Worm (Caenorhabditis elegans) whole organism, L3 larva: Measurements from ENCODE around the gene ech-3.

ENCODE experiments used
- R02D3.7 ChIP-seq: fragments of 150-350 bp; optimal IDR thresholded peaks from 2 replicates; lab custom pipeline; 2014; ENCODE audit warnings: missing biosample characterization, missing genetic modification characterization
- ZK546.5 ChIP-seq: sonication (generic microtip); optimal IDR thresholded peaks from 2 replicates; lab custom pipeline; 2017; ENCODE audit warnings: missing biosample characterization, missing genetic modification characterization
- aly-2 ChIP-seq: fragments of 150-350 bp; optimal IDR thresholded peaks from 2 replicates; lab custom pipeline; 2014; ENCODE audit warnings: missing biosample characterization, missing genetic modification characterization
- ceh-16 ChIP-seq: sonication (generic microtip); optimal IDR thresholded peaks from 2 replicates; lab custom pipeline; 2017; ENCODE audit warnings: missing biosample characterization, missing genetic modification characterization
- ceh-28 ChIP-seq: fragments of 150-350 bp; optimal IDR thresholded peaks from 2 replicates; lab custom pipeline; 2014; ENCODE audit warnings: missing biosample characterization, missing genetic modification reagents, missing genetic modification characterization
- ceh-82 ChIP-seq: fragments of 150-350 bp; optimal IDR thresholded peaks from 2 replicates; lab custom pipeline; 2014; ENCODE audit warnings: missing biosample characterization, missing genetic modification characterization
- ceh-9 ChIP-seq: sonication (generic microtip); optimal IDR thresholded peaks from 2 replicates; lab custom pipeline; 2018; ENCODE audit warnings: missing biosample characterization, missing genetic modification characterization
- daf-12 ChIP-seq: fragments of 150-350 bp; optimal IDR thresholded peaks from 2 replicates; lab custom pipeline; 2014; ENCODE audit warnings: missing biosample characterization, missing genetic modification reagents, missing genetic modification characterization
- egl-27 ChIP-seq: sonication (generic microtip); optimal IDR thresholded peaks from 4 replicates; lab custom pipeline; 2017; ENCODE audit warnings: missing biosample characterization, missing genetic modification reagents, missing genetic modification characterization
- egl-5 ChIP-seq: fragments of 150-350 bp; optimal IDR thresholded peaks from 2 replicates; lab custom pipeline; 2017; ENCODE audit warnings: missing biosample characterization, missing genetic modification reagents, missing genetic modification characterization, inconsistent platforms
- elt-1 ChIP-seq: fragments of 150-350 bp; optimal IDR thresholded peaks from 2 replicates; lab custom pipeline; 2014; ENCODE audit warnings: missing biosample characterization, missing genetic modification characterization
- elt-2 ChIP-seq: sonication (generic microtip); optimal IDR thresholded peaks from 2 replicates; lab custom pipeline; 2016; ENCODE audit warnings: missing genetic modification reagents, mild to moderate bottlenecking, missing genetic modification characterization, missing compliant biosample characterization
- elt-3 ChIP-seq, 3 experiments: fragments of 150-350 bp in 1 of 3; sonication (generic microtip) in 2 of 3; optimal IDR thresholded peaks; 2 replicates in 2 of 3; 4 replicates in 1 of 3; lab custom pipeline; 2014 to 2017; ENCODE audit warnings: missing biosample characterization in 3 of 3, missing genetic modification characterization in 3 of 3
- fkh-10 ChIP-seq: sonication (generic microtip); optimal IDR thresholded peaks from 2 replicates; lab custom pipeline; 2017; ENCODE audit warnings: missing biosample characterization, missing genetic modification reagents, missing genetic modification characterization
- fkh-2 ChIP-seq: fragments of 150-350 bp; optimal IDR thresholded peaks from 2 replicates; lab custom pipeline; 2014; ENCODE audit warnings: missing biosample characterization, missing genetic modification reagents, missing genetic modification characterization
- fos-1 ChIP-seq: fragments of 150-350 bp; optimal IDR thresholded peaks from 2 replicates; lab custom pipeline; 2014; ENCODE audit warnings: missing biosample characterization, missing genetic modification characterization
- hmg-11 ChIP-seq: sonication (generic microtip); optimal IDR thresholded peaks from 2 replicates; lab custom pipeline; 2016; ENCODE audit warnings: missing genetic modification characterization, missing compliant biosample characterization
- jun-1 ChIP-seq: fragments of 150-350 bp; optimal IDR thresholded peaks from 2 replicates; lab custom pipeline; 2014; ENCODE audit warnings: missing biosample characterization, missing genetic modification reagents, missing genetic modification characterization
- lin-15B ChIP-seq: fragments of 150-350 bp; optimal IDR thresholded peaks from 2 replicates; lab custom pipeline; 2014; ENCODE audit warnings: missing biosample characterization, missing genetic modification characterization
- lin-39 ChIP-seq: fragments of 150-350 bp; optimal IDR thresholded peaks from 2 replicates; lab custom pipeline; 2018; ENCODE audit warnings: missing biosample characterization, missing genetic modification reagents, missing genetic modification characterization
- lsy-12 ChIP-seq: sonication (generic microtip); optimal IDR thresholded peaks from 2 replicates; lab custom pipeline; 2016; ENCODE audit warnings: mild to moderate bottlenecking, missing genetic modification characterization, missing compliant biosample characterization
- mdl-1 ChIP-seq: fragments of 150-350 bp; optimal IDR thresholded peaks from 2 replicates; lab custom pipeline; 2014; ENCODE audit warnings: missing biosample characterization, missing genetic modification characterization
- mml-1 ChIP-seq: fragments of 150-350 bp; sonication (generic microtip); optimal IDR thresholded peaks from 3 replicates; lab custom pipeline; 2014; ENCODE audit warnings: missing biosample characterization, missing genetic modification characterization
- nfya-1 ChIP-seq: sonication (generic microtip); optimal IDR thresholded peaks from 2 replicates; lab custom pipeline; 2017; ENCODE audit warnings: missing genetic modification characterization, mild to moderate bottlenecking, missing compliant biosample characterization, antibody characterized with exemption, moderate library complexity; ENCODE audit not compliant: insufficient read depth
- nhr-11 ChIP-seq: fragments of 150-350 bp; optimal IDR thresholded peaks from 2 replicates; lab custom pipeline; 2014; ENCODE audit warnings: missing biosample characterization, missing genetic modification characterization
- nhr-12 ChIP-seq: fragments of 150-350 bp; optimal IDR thresholded peaks from 2 replicates; lab custom pipeline; 2014; ENCODE audit warnings: missing biosample characterization, missing genetic modification characterization
- nhr-23 ChIP-seq: fragments of 150-350 bp; optimal IDR thresholded peaks from 2 replicates; lab custom pipeline; 2014; ENCODE audit warnings: missing biosample characterization, missing genetic modification reagents, missing genetic modification characterization
- nhr-25 ChIP-seq: sonication (generic microtip); optimal IDR thresholded peaks from 2 replicates; lab custom pipeline; 2017; ENCODE audit warnings: missing biosample characterization, missing genetic modification characterization
- nhr-28 ChIP-seq: fragments of 150-350 bp; optimal IDR thresholded peaks from 2 replicates; lab custom pipeline; 2014; ENCODE audit warnings: missing biosample characterization, missing genetic modification characterization
- nhr-43 ChIP-seq: sonication (generic microtip); optimal IDR thresholded peaks from 2 replicates; lab custom pipeline; 2016; ENCODE audit warnings: mild to moderate bottlenecking, missing genetic modification characterization, missing compliant biosample characterization; ENCODE audit not compliant: poor library complexity, severe bottlenecking
- nhr-67 ChIP-seq: fragments of 150-350 bp; optimal IDR thresholded peaks from 2 replicates; lab custom pipeline; 2014; ENCODE audit warnings: missing biosample characterization, missing genetic modification characterization
- nhr-76 ChIP-seq: fragments of 150-350 bp; sonication (generic microtip); optimal IDR thresholded peaks from 5 replicates; lab custom pipeline; 2014; ENCODE audit warnings: missing biosample characterization, missing genetic modification characterization
- nhr-77 ChIP-seq: fragments of 150-350 bp; optimal IDR thresholded peaks from 2 replicates; lab custom pipeline; 2014; ENCODE audit warnings: missing biosample characterization, missing genetic modification characterization
- pha-4 ChIP-seq: fragments of 150-350 bp; optimal IDR thresholded peaks from 2 replicates; lab custom pipeline; 2014; ENCODE audit warnings: missing biosample characterization, missing genetic modification reagents, missing genetic modification characterization
- pqm-1 ChIP-seq: fragments of 150-350 bp; optimal IDR thresholded peaks from 2 replicates; lab custom pipeline; 2017; ENCODE audit warnings: missing biosample characterization, missing genetic modification characterization, inconsistent platforms
- sea-2 ChIP-seq: fragments of 150-350 bp; sonication (generic microtip); optimal IDR thresholded peaks from 4 replicates; lab custom pipeline; 2014; ENCODE audit warnings: missing biosample characterization, missing genetic modification reagents, missing genetic modification characterization
- snpc-4 ChIP-seq: fragments of 150-350 bp; optimal IDR thresholded peaks from 2 replicates; lab custom pipeline; 2014; ENCODE audit warnings: missing biosample characterization, missing genetic modification characterization
- tbx-2 ChIP-seq: sonication (generic microtip); optimal IDR thresholded peaks from 2 replicates; lab custom pipeline; 2016; ENCODE audit warnings: mild to moderate bottlenecking, missing genetic modification characterization, missing compliant biosample characterization
- unc-39 ChIP-seq: sonication (generic microtip); optimal IDR thresholded peaks from 4 replicates; lab custom pipeline; 2017; ENCODE audit warnings: missing biosample characterization, missing genetic modification characterization
- unc-62 ChIP-seq: fragments of 150-350 bp; sonication (generic microtip); optimal IDR thresholded peaks from 4 replicates; lab custom pipeline; 2014; ENCODE audit warnings: missing biosample characterization, missing genetic modification reagents, missing genetic modification characterization
- zag-1 ChIP-seq: fragments of 150-350 bp; optimal IDR thresholded peaks from 2 replicates; lab custom pipeline; 2014; ENCODE audit warnings: missing biosample characterization, missing genetic modification characterization

Gene ech-3

ce11 chrV:7994570-7994969, 27.4 kb upstream of the ech-3 start, which contains the start of gene ceh-76:
TSS of gene ceh-76 (minus strand) at chrV:7994670.
- TF ChIP-seq elt-3 (tag; optimal IDR thresholded peaks at IDR 0.05; lab: Kevin White, UChicago) (no peak), nhr-12 (tag; lab: Kevin White, UChicago) (no peak), daf-12 (tag; lab: Kevin White, UChicago) (no peak), nhr-67 (tag; lab: Kevin White, UChicago) (no peak), R02D3.7 (tag; lab: Kevin White, UChicago) (no peak), fos-1 (no peak), unc-62 (no peak), nhr-77 (tag; lab: Kevin White, UChicago) (no peak), egl-5 (tag; lab: Kevin White, UChicago) (no peak), hmg-11 (tag; lab: Kevin White, UChicago) (no peak), ceh-9 (no peak), snpc-4 (tag; lab: Kevin White, UChicago) (no peak), aly-2 (tag; lab: Kevin White, UChicago) (no peak), mml-1 (tag; lab: Kevin White, UChicago) (no peak), egl-27 (tag; lab: Kevin White, UChicago) (no peak), nfya-1 (tag; lab: Kevin White, UChicago) (no peak), nhr-76 (tag; lab: Kevin White, UChicago) (no peak), ZK546.5 (no peak), nhr-11 (tag; lab: Kevin White, UChicago) (no peak), unc-39 (tag; lab: Kevin White, UChicago) (no peak)

ce11 chrV:7995165-7995564, 26.9 kb upstream of the ech-3 start:
- peak; percentile 62 for TF ChIP-seq nfya-1 (tag; lab: Kevin White, UChicago)
- TF ChIP-seq nhr-28 (tag; lab: Kevin White, UChicago) = no peak
- TF ChIP-seq fos-1 = no peak
- TF ChIP-seq jun-1 (tag; lab: Kevin White, UChicago) = no peak
- no peak for TF ChIP-seq unc-39 (tag; lab: Kevin White, UChicago)
- TF ChIP-seq lin-39 (tag; lab: Kevin White, UChicago) = no peak
- TF ChIP-seq ceh-16 (tag; lab: Kevin White, UChicago) = no peak

ce11 chrV:7995878-7996277, 26.1 kb upstream of the ech-3 start, which contains the start of gene Y97E10AR.2:
TSS of gene Y97E10AR.2 (plus strand) at chrV:7996178.
- TF ChIP-seq R02D3.7 (tag; lab: Kevin White, UChicago) = no peak
- TF ChIP-seq nhr-12 (tag; lab: Kevin White, UChicago) = no peak
- TF ChIP-seq ceh-16 (tag; lab: Kevin White, UChicago) = no peak
- no peak for TF ChIP-seq lin-15B
- TF ChIP-seq unc-39 (tag; lab: Kevin White, UChicago) = no peak
- no peak for TF ChIP-seq zag-1 (tag; lab: Kevin White, UChicago)
- no peak for TF ChIP-seq ceh-28 (tag; lab: Kevin White, UChicago)
- no peak for TF ChIP-seq mml-1 (tag; lab: Kevin White, UChicago)

- TF ChIP-seq snpc-4 (tag; lab: Kevin White, UChicago) = peak; percentile 76
- TF ChIP-seq lin-39 (tag; lab: Kevin White, UChicago) = peak; percentile 14
- TF ChIP-seq unc-39 (tag; lab: Kevin White, UChicago) = no peak
- no peak for TF ChIP-seq nhr-12 (tag; lab: Kevin White, UChicago)
- no peak for TF ChIP-seq egl-5 (tag; lab: Kevin White, UChicago)
- peak; percentile 73 for TF ChIP-seq jun-1 (tag; lab: Kevin White, UChicago)
- peak; percentile 58 for TF ChIP-seq sea-2 (GFP tag; lab: Kevin White, UChicago)
- TF ChIP-seq mml-1 (tag; lab: Kevin White, UChicago) = no peak
- TF ChIP-seq unc-62 = peak; percentile 50
- peak; percentile 73 for TF ChIP-seq hmg-11 (tag; lab: Kevin White, UChicago)
- TF ChIP-seq nhr-67 (tag; lab: Kevin White, UChicago) = no peak
- peak; percentile 73 for TF ChIP-seq mdl-1 (tag; lab: Kevin White, UChicago)
- peak; percentile 82 for TF ChIP-seq nfya-1 (tag; lab: Kevin White, UChicago)
- TF ChIP-seq ceh-28 (tag; lab: Kevin White, UChicago) = no peak
- peak; percentile 88 for TF ChIP-seq pqm-1 (tag; lab: Kevin White, UChicago)
- TF ChIP-seq pha-4 = peak; percentile 78
- TF ChIP-seq lsy-12 (tag; lab: Kevin White, UChicago) = no peak
- TF ChIP-seq fkh-2 (tag; lab: Kevin White, UChicago) = peak; percentile 86
- peak; percentile 57 for TF ChIP-seq nhr-11 (tag; lab: Kevin White, UChicago)
- no peak for TF ChIP-seq ZK546.5
- peak; percentile 49 for TF ChIP-seq fkh-10 (GFP tag; lab: Kevin White, UChicago)
- TF ChIP-seq ceh-9 = no peak
- TF ChIP-seq elt-1 = peak; percentile 46
- no peak for TF ChIP-seq nhr-28 (tag; lab: Kevin White, UChicago)
- TF ChIP-seq elt-2 (tag; lab: Kevin White, UChicago) = peak; percentile 92
- no peak for TF ChIP-seq nhr-43 (tag; lab: Kevin White, UChicago)
- TF ChIP-seq R02D3.7 (tag; lab: Kevin White, UChicago) = peak; percentile 15
- TF ChIP-seq tbx-2 (tag; lab: Kevin White, UChicago) = no peak
- no peak for TF ChIP-seq aly-2 (tag; lab: Kevin White, UChicago)
- TF ChIP-seq fos-1 = no peak
- TF ChIP-seq ceh-82 (tag; lab: Kevin White, UChicago) = no peak
- TF ChIP-seq elt-3 (tag; optimal IDR thresholded peaks at IDR 0.05; lab: Kevin White, UChicago) = no peak
- TF ChIP-seq daf-12 (tag; lab: Kevin White, UChicago) = no peak
- peak; percentile 48 for TF ChIP-seq nhr-23 (tag; lab: Kevin White, UChicago)
- TF ChIP-seq nhr-25 (tag; lab: Kevin White, UChicago) = peak; percentile 53
- peak; percentile 62 for TF ChIP-seq lin-15B
- TF ChIP-seq, all 47 proteins: peak for 19
These were observed 21.0 kb upstream of the ech-3 start, which contains the start of gene Y97E10AR.1 for ce11 chrV:8000929-8001513. TSS of gene Y97E10AR.1 (plus strand) at chrV:8001463.
